Fruit fly (Drosophila melanogaster) whole organism, embryonic: Measurements from ENCODE around the gene CG45545.

Experiments used
- Abd-B ChIP-seq: fragments of 200-800 bp; sonication (Bioruptor generic); optimal IDR thresholded peaks from 2 replicates; lab custom pipeline; 2018; ENCODE audit warnings: missing biosample characterization, mild to moderate bottlenecking, missing genetic modification characterization, moderate library complexity
- Ada2b ChIP-seq: fragments of 200-800 bp; sonication (Bioruptor generic); IDR thresholded peaks from 2 replicates; pipeline ENCODE4 v1.3.6; 2022; ENCODE audit warnings: missing biosample characterization, missing genetic modification characterization
- Adf1 ChIP-seq: fragments of 200-800 bp; sonication (Bioruptor generic); IDR thresholded peaks from 2 replicates; pipeline ENCODE4 v1.3.6; 2022; ENCODE audit warnings: missing biosample characterization, missing genetic modification characterization
- C15 ChIP-seq: fragments of 200-800 bp; sonication (Bioruptor generic); IDR thresholded peaks from 3 replicates; pipeline ENCODE4 v1.3.6; 2022; ENCODE audit warnings: missing biosample characterization, missing genetic modification characterization
- CG13424 ChIP-seq: fragments of 200-800 bp; sonication (Bioruptor generic); optimal IDR thresholded peaks from 2 replicates; lab custom pipeline; 2019; ENCODE audit warnings: missing biosample characterization, mild to moderate bottlenecking, missing genetic modification characterization, moderate library complexity
- CG14050 ChIP-seq: fragments of 200-800 bp; sonication (Bioruptor generic); IDR thresholded peaks from 3 replicates; pipeline ENCODE4 v1.3.6; 2022; ENCODE audit warnings: missing biosample characterization, missing genetic modification characterization
- CG15479 ChIP-seq: fragments of 200-800 bp; sonication (Bioruptor generic); optimal IDR thresholded peaks from 3 replicates; lab custom pipeline; 2019; ENCODE audit warnings: missing biosample characterization, mild to moderate bottlenecking, missing genetic modification characterization, moderate library complexity
- CG17568 ChIP-seq: fragments of 200-800 bp; sonication (Bioruptor generic); optimal IDR thresholded peaks from 2 replicates; lab custom pipeline; 2018; ENCODE audit warnings: missing biosample characterization, mild to moderate bottlenecking, missing genetic modification characterization, moderate library complexity
- CG17612 ChIP-seq: fragments of 200-800 bp; sonication (Bioruptor generic); IDR thresholded peaks from 2 replicates; pipeline ENCODE4 v1.3.6; 2022; ENCODE audit warnings: missing biosample characterization, missing genetic modification characterization
- CG2120 ChIP-seq: fragments of 200-800 bp; sonication (Bioruptor generic); optimal IDR thresholded peaks from 3 replicates; lab custom pipeline; 2016; ENCODE audit warnings: missing biosample characterization, missing genetic modification characterization
- CG2875 ChIP-seq: fragments of 200-800 bp; sonication (Bioruptor generic); optimal IDR thresholded peaks from 2 replicates; lab custom pipeline; 2017; ENCODE audit warnings: missing biosample characterization, mild to moderate bottlenecking, missing genetic modification characterization, missing genetic modification reagents
- CG30431 ChIP-seq: fragments of 200-800 bp; sonication (Bioruptor generic); optimal IDR thresholded peaks from 2 replicates; lab custom pipeline; 2017; ENCODE audit warnings: missing biosample characterization, missing genetic modification characterization
- CG32532 ChIP-seq: fragments of 200-800 bp; sonication (Bioruptor generic); IDR thresholded peaks from 2 replicates; pipeline ENCODE4 v1.3.6; 2022; ENCODE audit warnings: missing biosample characterization, missing genetic modification characterization
- CG32767 ChIP-seq: fragments of 200-800 bp; sonication (Bioruptor generic); IDR thresholded peaks from 2 replicates; pipeline ENCODE4 v1.3.6; 2022; ENCODE audit warnings: missing biosample characterization, missing genetic modification characterization
- CG4404 ChIP-seq: fragments of 200-800 bp; sonication (Bioruptor generic); IDR thresholded peaks from 2 replicates; pipeline ENCODE4 v1.3.6; 2022; ENCODE audit warnings: missing biosample characterization, missing genetic modification characterization
- CG4617 ChIP-seq: fragments of 200-800 bp; sonication (Bioruptor generic); optimal IDR thresholded peaks from 3 replicates; lab custom pipeline; 2016; ENCODE audit warnings: missing biosample characterization, missing genetic modification characterization, borderline replicate concordance
- CG5245 ChIP-seq: fragments of 200-800 bp; sonication (Bioruptor generic); optimal IDR thresholded peaks from 3 replicates; lab custom pipeline; 2016; ENCODE audit warnings: missing biosample characterization, missing genetic modification characterization
- CG8281 ChIP-seq: fragments of 200-800 bp; sonication (Bioruptor generic); optimal IDR thresholded peaks from 2 replicates; lab custom pipeline; 2018; ENCODE audit warnings: missing biosample characterization, mild to moderate bottlenecking, missing genetic modification characterization, moderate library complexity
- CG8944 ChIP-seq: fragments of 200-800 bp; sonication (Bioruptor generic); optimal IDR thresholded peaks from 3 replicates; lab custom pipeline; 2016; ENCODE audit warnings: missing biosample characterization, missing genetic modification characterization
- CG9797 ChIP-seq: fragments of 200-800 bp; sonication (Bioruptor generic); optimal IDR thresholded peaks from 3 replicates; lab custom pipeline; 2018; ENCODE audit warnings: missing biosample characterization, mild to moderate bottlenecking, missing genetic modification characterization
- CTCF ChIP-seq: fragments of 200-800 bp; sonication (Bioruptor generic); optimal IDR thresholded peaks from 2 replicates; lab custom pipeline; 2017; ENCODE audit warnings: missing biosample characterization, mild to moderate bottlenecking, missing genetic modification characterization, moderate library complexity
- CkIIα-i1 ChIP-seq: fragments of 200-800 bp; sonication (Bioruptor generic); IDR thresholded peaks from 2 replicates; pipeline ENCODE4 v1.3.6; 2022; ENCODE audit warnings: missing biosample characterization, missing genetic modification characterization
- Dad ChIP-seq: fragments of 200-800 bp; sonication (Bioruptor generic); optimal IDR thresholded peaks from 3 replicates; lab custom pipeline; 2016; ENCODE audit warnings: missing biosample characterization, missing genetic modification characterization
- Dek ChIP-seq: fragments of 200-800 bp; sonication (Bioruptor generic); optimal IDR thresholded peaks from 3 replicates; lab custom pipeline; 2019; ENCODE audit warnings: missing biosample characterization, mild to moderate bottlenecking, missing genetic modification characterization, moderate library complexity
- Dfd ChIP-seq, 2 experiments: fragments of >200 bp; optimal IDR thresholded peaks; 2 replicates each; lab custom pipeline; 2017; ENCODE audit warnings: missing biosample characterization in 2 of 2, missing genetic modification characterization in 2 of 2
- Dip3 ChIP-seq: fragments of 200-800 bp; sonication (Bioruptor generic); optimal IDR thresholded peaks from 3 replicates; lab custom pipeline; 2016; ENCODE audit warnings: missing biosample characterization, missing genetic modification characterization
- E2f2 ChIP-seq: fragments of 200-800 bp; sonication (Bioruptor generic); IDR thresholded peaks from 2 replicates; pipeline ENCODE4 v1.3.6; 2022; ENCODE audit warnings: missing biosample characterization, missing genetic modification characterization
- Fer2 ChIP-seq: fragments of 200-800 bp; sonication (Bioruptor generic); optimal IDR thresholded peaks from 2 replicates; lab custom pipeline; 2018; ENCODE audit warnings: missing biosample characterization, mild to moderate bottlenecking, missing genetic modification characterization, moderate library complexity
- HmgZ ChIP-seq: fragments of 200-800 bp; sonication (Bioruptor generic); optimal IDR thresholded peaks from 2 replicates; lab custom pipeline; 2018; ENCODE audit warnings: missing biosample characterization, mild to moderate bottlenecking, missing genetic modification characterization
- Lpt ChIP-seq: fragments of >200 bp; optimal IDR thresholded peaks from 2 replicates; lab custom pipeline; 2018; ENCODE audit warnings: missing biosample characterization, missing genetic modification characterization
- MESR4 ChIP-seq: fragments of 200-800 bp; sonication (Bioruptor generic); optimal IDR thresholded peaks from 2 replicates; lab custom pipeline; 2018; ENCODE audit warnings: missing biosample characterization, mild to moderate bottlenecking, missing genetic modification characterization, moderate library complexity
- NC2β ChIP-seq: fragments of 200-800 bp; sonication (Bioruptor generic); optimal IDR thresholded peaks from 2 replicates; lab custom pipeline; 2016; ENCODE audit warnings: missing biosample characterization, missing genetic modification characterization
- NK7.1 ChIP-seq: fragments of 200-800 bp; sonication (Bioruptor generic); optimal IDR thresholded peaks from 3 replicates; lab custom pipeline; 2016; ENCODE audit warnings: missing biosample characterization, missing genetic modification characterization
- Sin3A ChIP-seq: fragments of >200 bp; optimal IDR thresholded peaks from 2 replicates; lab custom pipeline; 2018
- Xrp1 ChIP-seq: fragments of 200-800 bp; sonication (Bioruptor generic); IDR thresholded peaks from 2 replicates; pipeline ENCODE4 v1.3.6; 2022; ENCODE audit warnings: missing biosample characterization, missing genetic modification characterization
- amos ChIP-seq: fragments of 200-800 bp; sonication (Bioruptor generic); IDR thresholded peaks from 2 replicates; pipeline ENCODE4 v1.3.6; 2022; ENCODE audit warnings: missing biosample characterization, missing genetic modification characterization; ENCODE audit not compliant: partially characterized antibody
- ato ChIP-seq: fragments of 200-800 bp; sonication (Bioruptor generic); IDR thresholded peaks from 2 replicates; pipeline ENCODE4 v1.3.6; 2022; ENCODE audit warnings: missing biosample characterization, missing genetic modification characterization; ENCODE audit not compliant: partially characterized antibody
- chinmo ChIP-seq: fragments of 200-800 bp; sonication (Bioruptor generic); IDR thresholded peaks from 4 replicates; pipeline ENCODE4 v1.3.6; 2022; ENCODE audit warnings: missing biosample characterization, missing genetic modification characterization; ENCODE audit not compliant: partially characterized antibody
- ci ChIP-seq: fragments of 200-800 bp; sonication (Bioruptor generic); IDR thresholded peaks from 3 replicates; pipeline ENCODE4 v1.3.6; 2022; ENCODE audit warnings: missing biosample characterization, missing genetic modification characterization
- crc ChIP-seq: fragments of 200-800 bp; sonication (Bioruptor generic); optimal IDR thresholded peaks from 2 replicates; lab custom pipeline; 2016; ENCODE audit warnings: missing biosample characterization, missing genetic modification characterization
- da ChIP-seq: fragments of 200-800 bp; sonication (Bioruptor generic); optimal IDR thresholded peaks from 2 replicates; lab custom pipeline; 2016; ENCODE audit warnings: missing biosample characterization, missing genetic modification characterization
- fd102C ChIP-seq: fragments of 200-800 bp; sonication (Bioruptor generic); optimal IDR thresholded peaks from 2 replicates; lab custom pipeline; 2018; ENCODE audit warnings: missing biosample characterization, mild to moderate bottlenecking, missing genetic modification characterization, moderate library complexity
- fd64A ChIP-seq: fragments of 200-800 bp; sonication (Bioruptor generic); optimal IDR thresholded peaks from 3 replicates; lab custom pipeline; 2018; ENCODE audit warnings: missing biosample characterization, mild to moderate bottlenecking, missing genetic modification characterization
- fd96Cb ChIP-seq: fragments of 200-800 bp; sonication (Bioruptor generic); optimal IDR thresholded peaks from 2 replicates; lab custom pipeline; 2018; ENCODE audit warnings: missing biosample characterization, mild to moderate bottlenecking, missing genetic modification characterization, moderate library complexity
- ftz-f1 ChIP-seq: fragments of 200-800 bp; sonication (Bioruptor generic); optimal IDR thresholded peaks from 2 replicates; lab custom pipeline; 2016; ENCODE audit warnings: missing biosample characterization, missing genetic modification characterization
- gem ChIP-seq: fragments of 200-800 bp; sonication (Bioruptor generic); optimal IDR thresholded peaks from 2 replicates; lab custom pipeline; 2019; ENCODE audit warnings: missing biosample characterization, mild to moderate bottlenecking, missing genetic modification characterization, moderate library complexity
- hth ChIP-seq: fragments of >200 bp; optimal IDR thresholded peaks from 2 replicates; lab custom pipeline; 2017; ENCODE audit warnings: inconsistent platforms
- jigr1 ChIP-seq: fragments of 200-800 bp; sonication (Bioruptor generic); IDR thresholded peaks from 3 replicates; pipeline ENCODE4 v1.3.6; 2022; ENCODE audit warnings: missing biosample characterization, missing genetic modification characterization
- klu ChIP-seq: fragments of 200-800 bp; sonication (Bioruptor generic); IDR thresholded peaks from 2 replicates; pipeline ENCODE4 v1.3.6; 2022; ENCODE audit warnings: missing biosample characterization, missing genetic modification characterization
- nerfin-2 ChIP-seq: fragments of 200-800 bp; sonication (Bioruptor generic); IDR thresholded peaks from 2 replicates; pipeline ENCODE4 v1.3.6; 2022; ENCODE audit warnings: missing biosample characterization, missing genetic modification characterization; ENCODE audit not compliant: partially characterized antibody
- pfk ChIP-seq: fragments of 200-800 bp; sonication (Bioruptor generic); optimal IDR thresholded peaks from 2 replicates; lab custom pipeline; 2018; ENCODE audit warnings: missing biosample characterization, mild to moderate bottlenecking, missing genetic modification characterization, moderate library complexity
- schlank ChIP-seq: fragments of 200-800 bp; sonication (Bioruptor generic); optimal IDR thresholded peaks from 2 replicates; lab custom pipeline; 2018; ENCODE audit warnings: missing biosample characterization, mild to moderate bottlenecking, missing genetic modification characterization
- slbo ChIP-seq: fragments of 200-800 bp; sonication (Bioruptor generic); IDR thresholded peaks from 2 replicates; pipeline ENCODE4 v1.3.6; 2022; ENCODE audit warnings: missing biosample characterization, missing genetic modification characterization

The CG45545 gene

dm6 chr3R:7591189-7591588, 39.4 kb downstream of the CG45545 start (continued):
- TF ChIP-seq Ada2b (GFP tag; lab: Robert Waterston, UW): no peak
- TF ChIP-seq CG4617 (GFP tag; lab: Kevin White, UChicago): no peak
- no peak for TF ChIP-seq CG30431
- TF ChIP-seq NK7.1 (GFP tag; lab: Kevin White, UChicago): no peak
- no peak for TF ChIP-seq hth
- TF ChIP-seq fd96Cb (tag; lab: Kevin White, UChicago): peak; percentile 49
- no peak for TF ChIP-seq CG2120
- no peak for TF ChIP-seq CG2875 (GFP tag; lab: Kevin White, UChicago)
- TF ChIP-seq CG4404 (GFP tag; lab: Robert Waterston, UW): no peak
- TF ChIP-seq fd64A: no peak
- no peak for TF ChIP-seq CG15479 (GFP tag; lab: Kevin White, UChicago)
- no peak for TF ChIP-seq amos (GFP tag; lab: Robert Waterston, UW)
- no peak for TF ChIP-seq schlank (tag; lab: Kevin White, UChicago)
- no peak for TF ChIP-seq fd102C (GFP tag; lab: Kevin White, UChicago)
- no peak for TF ChIP-seq pfk (GFP tag; lab: Kevin White, UChicago)
- TF ChIP-seq HmgZ (tag; lab: Kevin White, UChicago): no peak
- no peak for TF ChIP-seq nerfin-2 (GFP tag; lab: Robert Waterston, UW)
- TF ChIP-seq NC2β (GFP tag; lab: Kevin White, UChicago): no peak
- TF ChIP-seq CG17612 (GFP tag; lab: Robert Waterston, UW): no peak
- no peak for TF ChIP-seq chinmo
- no peak for TF ChIP-seq Dad
- no peak for TF ChIP-seq jigr1 (GFP tag; lab: Robert Waterston, UW)
- TF ChIP-seq Sin3A: no peak
- TF ChIP-seq ftz-f1: no peak
- no peak for TF ChIP-seq CkIIα-i1 (GFP tag; lab: Robert Waterston, UW)
- TF ChIP-seq Fer2 (tag; lab: Kevin White, UChicago): peak; percentile 2
- no peak for TF ChIP-seq Xrp1 (GFP tag; lab: Robert Waterston, UW)
- TF ChIP-seq CG14050 (GFP tag; lab: Robert Waterston, UW): peak; percentile 37; the same call in 2 of the 3 replicates
- no peak for TF ChIP-seq Dek (tag; lab: Kevin White, UChicago)
- no peak for TF ChIP-seq Dip3 (GFP tag; lab: Kevin White, UChicago)
- TF ChIP-seq CG5245 (GFP tag; lab: Kevin White, UChicago): no peak
- no peak for TF ChIP-seq CG8944
- peak; percentile 73 for TF ChIP-seq gem (tag; lab: Kevin White, UChicago)
- no peak for TF ChIP-seq CG8281 (tag; lab: Kevin White, UChicago)
- no peak for TF ChIP-seq crc (GFP tag; lab: Kevin White, UChicago)
- TF ChIP-seq Adf1 (GFP tag; lab: Robert Waterston, UW): no peak
- peak; percentile 66 for TF ChIP-seq Abd-B (GFP tag; lab: Kevin White, UChicago)
- TF ChIP-seq CG13424 (tag; lab: Kevin White, UChicago): peak; percentile 50
- no peak for TF ChIP-seq Dfd (GFP tag; optimal IDR thresholded peaks at IDR 0.05; lab: Kevin White, UChicago)
- TF ChIP-seq CG9797: no peak
- no peak for TF ChIP-seq C15 (GFP tag; lab: Robert Waterston, UW)
- peak; percentile 41; the same call in 1 of the 2 replicates for TF ChIP-seq CG32532 (GFP tag; lab: Robert Waterston, UW)
- peak; percentile 56 for TF ChIP-seq slbo (GFP tag; lab: Robert Waterston, UW)
- no peak for TF ChIP-seq E2f2 (GFP tag; lab: Robert Waterston, UW)
- TF ChIP-seq MESR4: no peak
- no peak for TF ChIP-seq ato (GFP tag; lab: Robert Waterston, UW)
- TF ChIP-seq CTCF (GFP tag; lab: Kevin White, UChicago): no peak
- no peak for TF ChIP-seq CG17568
- no peak for TF ChIP-seq Lpt (GFP tag; lab: Kevin White, UChicago)
- TF ChIP-seq ci (GFP tag; lab: Robert Waterston, UW): peak; percentile 71; the same call in 2 of the 3 replicates
- no peak for TF ChIP-seq CG32767
- TF ChIP-seq klu (GFP tag; lab: Robert Waterston, UW): no peak
- no peak for TF ChIP-seq da (GFP tag; lab: Kevin White, UChicago)
